Fruit fly (Drosophila melanogaster) whole organism, embryonic: ENCODE measurements around the gene pkaap.

Experiments used
- Atf-2 ChIP-seq: fragments of 200-800 bp; sonication (Bioruptor generic); optimal IDR thresholded peaks from 2 replicates; lab custom pipeline; 2016; ENCODE audit warnings: missing biosample characterization, missing genetic modification characterization
- Atf6 ChIP-seq: fragments of 200-800 bp; sonication (Bioruptor generic); IDR thresholded peaks from 2 replicates; pipeline ENCODE4 v1.3.6; 2022; ENCODE audit warnings: missing biosample characterization, missing genetic modification characterization
- Bdp1 ChIP-seq: fragments of 200-800 bp; sonication (Bioruptor generic); optimal IDR thresholded peaks from 3 replicates; lab custom pipeline; 2016; ENCODE audit warnings: missing biosample characterization, missing genetic modification characterization
- CG10979 ChIP-seq: fragments of 200-800 bp; sonication (Bioruptor generic); optimal IDR thresholded peaks from 2 replicates; lab custom pipeline; 2018; ENCODE audit warnings: missing biosample characterization, mild to moderate bottlenecking, missing genetic modification characterization, moderate library complexity
- CG11504 ChIP-seq: fragments of 200-800 bp; sonication (Bioruptor generic); optimal IDR thresholded peaks from 3 replicates; lab custom pipeline; 2019; ENCODE audit warnings: missing biosample characterization, mild to moderate bottlenecking, missing genetic modification characterization, moderate library complexity
- CG11723 ChIP-seq: fragments of 200-800 bp; sonication (Bioruptor generic); optimal IDR thresholded peaks from 2 replicates; lab custom pipeline; 2017; ENCODE audit warnings: missing biosample characterization, mild to moderate bottlenecking, missing genetic modification characterization
- CG17385 ChIP-seq: fragments of 200-800 bp; sonication (Bioruptor generic); optimal IDR thresholded peaks from 3 replicates; lab custom pipeline; 2018; ENCODE audit warnings: missing biosample characterization, mild to moderate bottlenecking, missing genetic modification characterization
- CG17829 ChIP-seq: fragments of 200-800 bp; optimal IDR thresholded peaks from 2 replicates; lab custom pipeline; 2019; ENCODE audit warnings: missing biosample characterization, mild to moderate bottlenecking, missing genetic modification characterization, moderate library complexity
- CG18619 ChIP-seq: fragments of 200-800 bp; sonication (Bioruptor generic); optimal IDR thresholded peaks from 3 replicates; lab custom pipeline; 2017; ENCODE audit warnings: missing biosample characterization, mild to moderate bottlenecking, missing genetic modification characterization
- CG2120 ChIP-seq: fragments of 200-800 bp; sonication (Bioruptor generic); optimal IDR thresholded peaks from 3 replicates; lab custom pipeline; 2016; ENCODE audit warnings: missing biosample characterization, missing genetic modification characterization
- CG3065 ChIP-seq: fragments of 200-800 bp; sonication (Bioruptor generic); optimal IDR thresholded peaks from 2 replicates; lab custom pipeline; 2016; ENCODE audit warnings: missing biosample characterization, missing genetic modification characterization
- CG31365 ChIP-seq: fragments of 200-800 bp; sonication (Bioruptor generic); optimal IDR thresholded peaks from 2 replicates; lab custom pipeline; 2018; ENCODE audit warnings: missing biosample characterization, mild to moderate bottlenecking, missing genetic modification characterization
- CG3407 ChIP-seq: fragments of 200-800 bp; sonication (Bioruptor generic); optimal IDR thresholded peaks from 2 replicates; lab custom pipeline; 2018; ENCODE audit warnings: missing biosample characterization, mild to moderate bottlenecking, missing genetic modification characterization
- CG6175 ChIP-seq: fragments of 200-800 bp; sonication (Bioruptor generic); IDR thresholded peaks from 3 replicates; pipeline ENCODE4 v1.3.6; 2022; ENCODE audit warnings: missing biosample characterization, missing genetic modification characterization
- CG6854 ChIP-seq: fragments of 200-800 bp; sonication (Bioruptor generic); optimal IDR thresholded peaks from 3 replicates; lab custom pipeline; 2017; ENCODE audit warnings: missing biosample characterization, mild to moderate bottlenecking, missing genetic modification characterization
- CG8478 ChIP-seq: fragments of >200 bp; optimal IDR thresholded peaks from 2 replicates; lab custom pipeline; 2018
- CG9932 ChIP-seq: fragments of 200-800 bp; sonication (Bioruptor generic); IDR thresholded peaks from 2 replicates; pipeline ENCODE4 v1.3.6; 2022; ENCODE audit warnings: missing biosample characterization, missing genetic modification characterization
- Doc3 ChIP-seq: fragments of 200-800 bp; sonication (Bioruptor generic); IDR thresholded peaks from 3 replicates; pipeline ENCODE4 v1.3.6; 2022; ENCODE audit warnings: missing biosample characterization, missing genetic modification characterization; ENCODE audit not compliant: partially characterized antibody
- Dref ChIP-seq: fragments of 200-800 bp; sonication (Bioruptor generic); IDR thresholded peaks from 2 replicates; pipeline ENCODE4 v1.3.6; 2022; ENCODE audit warnings: missing biosample characterization, missing genetic modification characterization
- Drgx ChIP-seq: fragments of 200-800 bp; sonication (Bioruptor generic); IDR thresholded peaks from 2 replicates; pipeline ENCODE4 v1.3.6; 2022; ENCODE audit warnings: missing biosample characterization, missing genetic modification characterization
- Eip74EF ChIP-seq, 2 experiments: fragments of 200-800 bp in 1 of 2; fragments of >200 bp in 1 of 2; sonication (Bioruptor generic) in 1 of 2; optimal IDR thresholded peaks; 2 replicates each; lab custom pipeline; 2017 to 2019; ENCODE audit warnings: missing biosample characterization in 2 of 2, missing genetic modification characterization in 2 of 2, mild to moderate bottlenecking in 1 of 2, moderate library complexity in 1 of 2
- Hand ChIP-seq: fragments of 200-800 bp; sonication (Bioruptor generic); optimal IDR thresholded peaks from 2 replicates; lab custom pipeline; 2017; ENCODE audit warnings: mild to moderate bottlenecking, missing biosample characterization, missing genetic modification reagents, missing genetic modification characterization
- Lim3 ChIP-seq: fragments of 200-800 bp; sonication (Bioruptor generic); IDR thresholded peaks from 2 replicates; pipeline ENCODE4 v1.3.6; 2022; ENCODE audit warnings: missing biosample characterization, missing genetic modification characterization
- NK7.1 ChIP-seq: fragments of 200-800 bp; sonication (Bioruptor generic); optimal IDR thresholded peaks from 3 replicates; lab custom pipeline; 2016; ENCODE audit warnings: missing biosample characterization, missing genetic modification characterization
- Nf-YA ChIP-seq: fragments of 200-800 bp; sonication (Bioruptor generic); IDR thresholded peaks from 2 replicates; pipeline ENCODE4 v1.3.6; 2022; ENCODE audit warnings: missing biosample characterization, missing genetic modification characterization
- PHDP ChIP-seq: fragments of 200-800 bp; sonication (Bioruptor generic); optimal IDR thresholded peaks from 3 replicates; lab custom pipeline; 2018; ENCODE audit warnings: missing biosample characterization, mild to moderate bottlenecking, missing genetic modification characterization, moderate library complexity
- Ptx1 ChIP-seq: fragments of 200-800 bp; sonication (Bioruptor generic); IDR thresholded peaks from 2 replicates; pipeline ENCODE4 v1.3.6; 2022; ENCODE audit warnings: missing biosample characterization, missing genetic modification characterization
- Sry-β ChIP-seq: fragments of 200-800 bp; sonication (Bioruptor generic); optimal IDR thresholded peaks from 2 replicates; lab custom pipeline; 2018; ENCODE audit warnings: missing biosample characterization, mild to moderate bottlenecking, missing genetic modification characterization, moderate library complexity
- Tbp ChIP-seq: fragments of >200 bp; optimal IDR thresholded peaks from 2 replicates; lab custom pipeline; 2018; ENCODE audit warnings: missing biosample characterization, missing genetic modification characterization
- al ChIP-seq: fragments of 200-800 bp; sonication (Bioruptor generic); IDR thresholded peaks from 2 replicates; pipeline ENCODE4 v1.3.6; 2022; ENCODE audit warnings: missing biosample characterization, missing genetic modification characterization
- chif ChIP-seq, 2 experiments: fragments of 200-800 bp; sonication (Bioruptor generic); optimal IDR thresholded peaks; 3 replicates each; lab custom pipeline; 2016; ENCODE audit warnings: missing biosample characterization in 2 of 2, missing genetic modification characterization in 2 of 2
- chn ChIP-seq: fragments of 200-800 bp; sonication (Bioruptor generic); optimal IDR thresholded peaks from 2 replicates; lab custom pipeline; 2016; ENCODE audit warnings: missing biosample characterization, missing genetic modification characterization
- dan ChIP-seq: fragments of 200-800 bp; sonication (Bioruptor generic); IDR thresholded peaks from 2 replicates; pipeline ENCODE4 v1.3.6; 2022; ENCODE audit warnings: missing biosample characterization, missing genetic modification characterization
- dpn ChIP-seq, 2 experiments: fragments of 200-800 bp; sonication (Bioruptor generic); optimal IDR thresholded peaks; 3 replicates each; lab custom pipeline; 2016; ENCODE audit warnings: missing biosample characterization in 2 of 2, missing genetic modification characterization in 2 of 2
- emc ChIP-seq: fragments of 200-800 bp; sonication (Bioruptor generic); optimal IDR thresholded peaks from 2 replicates; lab custom pipeline; 2016; ENCODE audit warnings: missing biosample characterization, missing genetic modification characterization
- fd96Cb ChIP-seq: fragments of 200-800 bp; sonication (Bioruptor generic); optimal IDR thresholded peaks from 2 replicates; lab custom pipeline; 2018; ENCODE audit warnings: missing biosample characterization, mild to moderate bottlenecking, missing genetic modification characterization, moderate library complexity
- gsb ChIP-seq: fragments of 200-800 bp; sonication (Bioruptor generic); IDR thresholded peaks from 2 replicates; pipeline ENCODE4 v1.3.6; 2022; ENCODE audit warnings: missing biosample characterization, missing genetic modification characterization
- gt ChIP-seq: fragments of 200-800 bp; sonication (Bioruptor generic); IDR thresholded peaks from 2 replicates; pipeline ENCODE4 v1.3.6; 2022; ENCODE audit warnings: missing biosample characterization, missing genetic modification characterization
- insv ChIP-seq, 2 experiments: fragments of 200-800 bp; sonication (Bioruptor generic); optimal IDR thresholded peaks; 3 replicates each; lab custom pipeline; 2016 to 2018; ENCODE audit warnings: missing biosample characterization in 2 of 2, missing genetic modification characterization in 2 of 2
- inv ChIP-seq: fragments of 200-800 bp; sonication (Bioruptor generic); IDR thresholded peaks from 2 replicates; pipeline ENCODE4 v1.3.6; 2022; ENCODE audit warnings: missing biosample characterization, missing genetic modification characterization; ENCODE audit not compliant: partially characterized antibody
- kay ChIP-seq: fragments of 200-800 bp; sonication (Bioruptor generic); optimal IDR thresholded peaks from 2 replicates; lab custom pipeline; 2016; ENCODE audit warnings: missing biosample characterization, missing genetic modification characterization
- kni ChIP-seq: fragments of 200-800 bp; sonication (Bioruptor generic); optimal IDR thresholded peaks from 3 replicates; lab custom pipeline; 2017; ENCODE audit warnings: mild to moderate bottlenecking, missing biosample characterization, missing genetic modification reagents, missing genetic modification characterization
- lov ChIP-seq, 2 experiments: fragments of 200-800 bp in 1 of 2; fragments of >200 bp in 1 of 2; sonication (Bioruptor generic) in 1 of 2; IDR thresholded peaks in 1 of 2; optimal IDR thresholded peaks in 1 of 2; 2 replicates in 1 of 2; 3 replicates in 1 of 2; pipeline versions ENCODE4 v1.3.6 to Lab custom; 2017 to 2022; ENCODE audit warnings: missing biosample characterization in 1 of 2, missing genetic modification characterization in 1 of 2
- pfk ChIP-seq: fragments of 200-800 bp; sonication (Bioruptor generic); optimal IDR thresholded peaks from 2 replicates; lab custom pipeline; 2018; ENCODE audit warnings: missing biosample characterization, mild to moderate bottlenecking, missing genetic modification characterization, moderate library complexity
- ro ChIP-seq: fragments of 200-800 bp; sonication (Bioruptor generic); IDR thresholded peaks from 2 replicates; pipeline ENCODE4 v1.3.6; 2022; ENCODE audit warnings: missing biosample characterization, missing genetic modification characterization
- sens-2 ChIP-seq: fragments of 200-800 bp; sonication (Bioruptor generic); IDR thresholded peaks from 2 replicates; pipeline ENCODE4 v1.3.6; 2022; ENCODE audit warnings: missing biosample characterization, missing genetic modification characterization
- sqz ChIP-seq: fragments of 200-800 bp; sonication (Bioruptor generic); optimal IDR thresholded peaks from 3 replicates; lab custom pipeline; 2018; ENCODE audit warnings: missing biosample characterization, mild to moderate bottlenecking, missing genetic modification characterization
- tap ChIP-seq: fragments of 200-800 bp; optimal IDR thresholded peaks from 3 replicates; lab custom pipeline; 2019; ENCODE audit warnings: missing biosample characterization, mild to moderate bottlenecking, missing genetic modification characterization, moderate library complexity
- trem ChIP-seq: fragments of 200-800 bp; optimal IDR thresholded peaks from 3 replicates; lab custom pipeline; 2019; ENCODE audit warnings: missing biosample characterization, mild to moderate bottlenecking, missing genetic modification characterization, moderate library complexity
- zen2 ChIP-seq: fragments of 200-800 bp; sonication (Bioruptor generic); IDR thresholded peaks from 3 replicates; pipeline ENCODE4 v1.3.6; 2022; ENCODE audit warnings: missing biosample characterization, missing genetic modification characterization; ENCODE audit not compliant: partially characterized antibody

pkaap gene

dm6 chr2L:16285692-16286359 is 2.3 kb upstream of the pkaap start (continued):
- TF ChIP-seq zen2 (no peak), CG9932 (GFP tag; lab: Robert Waterston, UW) (no peak), pfk (GFP tag; lab: Kevin White, UChicago) (peak; percentile 84), Lim3 (no peak), gsb (GFP tag; lab: Robert Waterston, UW) (no peak), al (GFP tag; lab: Robert Waterston, UW) (no peak), Bdp1 (GFP tag; lab: Kevin White, UChicago) (peak; percentile 76), CG17385 (peak; percentile 79), insv (GFP tag; optimal IDR thresholded peaks at IDR 0.05; lab: Kevin White, UChicago) (no peak), chn (GFP tag; lab: Kevin White, UChicago) (peak; percentile 89), gt (GFP tag; lab: Robert Waterston, UW) (no peak), Dref (GFP tag; lab: Robert Waterston, UW) (no peak), CG11723 (GFP tag; lab: Kevin White, UChicago) (peak; percentile 53), trem (tag; lab: Kevin White, UChicago) (peak; percentile 78), PHDP (peak; percentile 92), Tbp (no peak), sqz (GFP tag; lab: Kevin White, UChicago) (peak; percentile 25), CG8478 (lab: Kevin White, UChicago) (no peak), Atf-2 (peak; percentile 81), emc (GFP tag; lab: Kevin White, UChicago) (peak; percentile 73), CG6175 (GFP tag; lab: Robert Waterston, UW) (no peak), tap (tag; lab: Kevin White, UChicago) (peak; percentile 91), NK7.1 (GFP tag; lab: Kevin White, UChicago) (peak; percentile 50), Doc3 (GFP tag; lab: Robert Waterston, UW) (no peak), Hand (peak; percentile 76), dan (GFP tag; lab: Robert Waterston, UW) (no peak), ro (GFP tag; lab: Robert Waterston, UW) (no peak), Ptx1 (no peak), Atf6 (GFP tag; lab: Robert Waterston, UW) (no peak), inv (GFP tag; lab: Robert Waterston, UW) (no peak), CG2120 (GFP tag; lab: Kevin White, UChicago) (peak; percentile 88), Eip74EF (GFP tag; optimal IDR thresholded peaks at IDR 0.05; lab: Kevin White, UChicago) (peak in 1 of 2 experiments; percentile 77), CG11504 (tag; lab: Kevin White, UChicago) (peak; percentile 88), sens-2 (GFP tag; lab: Robert Waterston, UW) (no peak), CG10979 (peak; percentile 90), fd96Cb (peak; percentile 94), Drgx (GFP tag; lab: Robert Waterston, UW) (no peak), CG3065 (peak; percentile 76), chif (GFP tag; optimal IDR thresholded peaks at IDR 0.05; lab: Kevin White, UChicago) (peak; percentile 84 to 92), kni (GFP tag; lab: Kevin White, UChicago) (no peak), Nf-YA (no peak), CG17829 (tag; lab: Kevin White, UChicago) (peak; percentile 89), dpn (GFP tag; optimal IDR thresholded peaks at IDR 0.05; lab: Kevin White, UChicago) (peak; percentile 80 to 86), lov (optimal IDR thresholded peaks at IDR 0.05; lab: Kevin White, UChicago) (no peak), lov (GFP tag; IDR thresholded peaks at IDR 0.05; lab: Robert Waterston, UW) (no peak), kay (GFP tag; lab: Kevin White, UChicago) (peak; percentile 83), CG6854 (GFP tag; lab: Kevin White, UChicago) (peak; percentile 84), Sry-β (no peak), CG18619 (GFP tag; lab: Kevin White, UChicago) (peak; percentile 80), CG31365 (tag; lab: Kevin White, UChicago) (peak; percentile 63), CG3407 (peak; percentile 59)
